Worm (Caenorhabditis elegans): ENCODE results near the gene F13A7.14.
A peak's percentile ranks its signal among the peaks of the same experiment; 100 is the strongest.

F13A7.14 gene

ce11 chrV:16357253-16357652, 44.4 kb upstream of the F13A7.14 start, which contains the start of gene pptr-1 (continued):
- TF ChIP-seq nhr-80 (tag; optimal IDR thresholded peaks at IDR 0.05) (peak; percentile 47), lag-1 (GFP tag; IDR thresholded peaks at IDR 0.05) (no peak), F49E8.2 (tag; optimal IDR thresholded peaks at IDR 0.05; ENCODE audit: insufficient read depth) (no peak)

ce11 chrV:16361350-16361749, 40.3 kb upstream of the F13A7.14 start:
- TF ChIP-seq nfyb-1 (GFP tag; IDR thresholded peaks at IDR 0.05) (peak; percentile 98), Y53F4B.3 (GFP tag; IDR thresholded peaks at IDR 0.05) (no peak)

DNA sequence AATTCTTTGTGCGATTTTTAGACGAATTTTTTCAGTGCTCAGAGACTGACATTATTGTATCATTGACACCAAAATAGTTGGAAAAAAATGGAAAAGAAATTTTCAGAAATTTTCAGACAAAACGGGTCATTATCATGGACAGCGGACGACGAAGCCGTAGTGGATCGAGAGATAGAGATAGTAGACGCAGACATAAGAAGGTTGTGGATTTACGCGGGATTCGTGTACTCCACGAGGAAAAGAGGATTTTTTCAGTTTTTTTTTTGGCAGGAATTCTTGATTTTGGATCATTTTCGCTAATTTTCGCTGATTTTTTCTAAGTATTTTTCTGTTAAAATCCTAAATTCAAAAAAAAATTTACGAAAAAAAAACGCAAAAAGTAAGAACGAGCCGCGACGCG, 34.1 kb upstream of the F13A7.14 start, which contains the start of gene W08G11.3:
Gene W08G11.3 (plus strand): TSS at position 107 of the 400 bp plus-strand sequence.
- TF ChIP-seq nfyb-1 (GFP tag; IDR thresholded peaks at IDR 0.05) (0 out of 2 replicates have a peak, but pooled peaks have one; percentile 14), ceh-91 (GFP tag; IDR thresholded peaks at IDR 0.05) (no peak), pbrm-1 (GFP tag; IDR thresholded peaks at IDR 0.05) (no peak), rpc-1 (optimal IDR thresholded peaks at IDR 0.05) (no peak), rpc-1 (tag; optimal IDR thresholded peaks at IDR 0.05) (no peak), attf-3 (GFP tag; conservative IDR thresholded peaks at IDR 0.05) (no peak), Y95B8A.8 (GFP tag; IDR thresholded peaks at IDR 0.05) (0 out of 2 replicates have a peak, but pooled peaks have one; percentile 25), snpc-3.4 (tag; optimal IDR thresholded peaks at IDR 0.05) (no peak), nhr-179 (tag; optimal IDR thresholded peaks at IDR 0.05) (no peak), ama-1 (optimal IDR thresholded peaks at IDR 0.05) (no peak), ama-1 (GFP tag; optimal IDR thresholded peaks at IDR 0.05) (no peak), athp-1 (tag; optimal IDR thresholded peaks at IDR 0.05) (no peak), B0336.3 (GFP tag; IDR thresholded peaks at IDR 0.05) (peak; percentile 21; the same call in 1 of the 2 replicates), ztf-3 (GFP tag; optimal IDR thresholded peaks at IDR 0.05) (no peak), B0019.2 (GFP tag; conservative IDR thresholded peaks at IDR 0.05) (0 out of 2 replicates have a peak, but pooled peaks have one; percentile 34), ccch-3 (GFP tag; optimal IDR thresholded peaks at IDR 0.05) (no peak), Y56A3A.18 (GFP tag; IDR thresholded peaks at IDR 0.05) (0 out of 2 replicates have a peak, but pooled peaks have one; percentile 42), hrde-1 (tag; optimal IDR thresholded peaks at IDR 0.05; ENCODE audit: borderline replicate concordance) (no peak), tbp1 (GFP tag; optimal IDR thresholded peaks at IDR 0.05) (no peak)

ce11 chrV:16368143-16368542, 33.5 kb upstream of the F13A7.14 start:
- TF ChIP-seq pha-4 (tag; optimal IDR thresholded peaks at IDR 0.05) (no peak), ceh-100 (GFP tag; IDR thresholded peaks at IDR 0.05) (no peak), tbx-9 (tag; optimal IDR thresholded peaks at IDR 0.05; ENCODE audit: borderline replicate concordance) (no peak), rpc-1 (optimal IDR thresholded peaks at IDR 0.05) (no peak), rpc-1 (tag; optimal IDR thresholded peaks at IDR 0.05) (no peak), madf-6 (GFP tag; IDR thresholded peaks at IDR 0.05) (no peak), ekl-4 (GFP tag; IDR thresholded peaks at IDR 0.05) (no peak), lin-54 (GFP tag; optimal IDR thresholded peaks at IDR 0.05) (no peak), him-1 (tag; optimal IDR thresholded peaks at IDR 0.05) (no peak), F55B11.4 (tag; optimal IDR thresholded peaks at IDR 0.05; ENCODE audit: borderline replicate concordance, insufficient read depth) (no peak), tlf-1 (GFP tag; optimal IDR thresholded peaks at IDR 0.05) (no peak), ztf-18 (tag; optimal IDR thresholded peaks at IDR 0.05) (no peak), F33H1.4 (GFP tag; IDR thresholded peaks at IDR 0.05) (no peak), lsl-1 (GFP tag; optimal IDR thresholded peaks at IDR 0.05) (no peak), dox-1 (GFP tag; IDR thresholded peaks at IDR 0.05) (no peak), C17E4.6 (GFP tag; IDR thresholded peaks at IDR 0.05) (no peak), lin-40 (tag; optimal IDR thresholded peaks at IDR 0.05) (no peak), B0261.1 (tag; optimal IDR thresholded peaks at IDR 0.05) (no peak), attf-5 (GFP tag; optimal IDR thresholded peaks at IDR 0.05) (no peak), mel-28 (tag; optimal IDR thresholded peaks at IDR 0.05; ENCODE audit: borderline replicate concordance) (no peak), hmg-20 (GFP tag; IDR thresholded peaks at IDR 0.05) (no peak)

All from whole organism, young adult.